Worm (Caenorhabditis elegans) whole organism, L2 larva: Measurements from ENCODE around the gene moc-1.

ENCODE experiments used
- C34F6.9 ChIP-seq: fragments of 150-350 bp; optimal IDR thresholded peaks from 2 replicates; lab custom pipeline; 2014; ENCODE audit warnings: missing biosample characterization, missing genetic modification characterization
- F13H6.1 ChIP-seq: sonication (generic microtip); optimal IDR thresholded peaks from 2 replicates; lab custom pipeline; 2016; ENCODE audit warnings: missing genetic modification characterization, missing compliant biosample characterization
- ZK546.5 ChIP-seq: sonication (generic microtip); optimal IDR thresholded peaks from 2 replicates; lab custom pipeline; 2017; ENCODE audit warnings: missing biosample characterization, missing genetic modification characterization
- aly-2 ChIP-seq: fragments of 150-350 bp; optimal IDR thresholded peaks from 2 replicates; lab custom pipeline; 2014; ENCODE audit warnings: missing biosample characterization, missing genetic modification characterization
- ama-1 ChIP-seq: fragments of 150-350 bp; optimal IDR thresholded peaks from 2 replicates; lab custom pipeline; 2018; ENCODE audit warnings: inconsistent platforms
- blmp-1 ChIP-seq: sonication (generic microtip); optimal IDR thresholded peaks from 2 replicates; lab custom pipeline; 2017; ENCODE audit warnings: missing genetic modification characterization, mild to moderate bottlenecking, missing compliant biosample characterization, antibody characterized with exemption, moderate library complexity; ENCODE audit not compliant: insufficient read depth
- ceh-16 ChIP-seq: fragments of 150-350 bp; optimal IDR thresholded peaks from 2 replicates; lab custom pipeline; 2014; ENCODE audit warnings: missing biosample characterization, missing genetic modification characterization
- ceh-82 ChIP-seq: fragments of 150-350 bp; optimal IDR thresholded peaks from 2 replicates; lab custom pipeline; 2014; ENCODE audit warnings: missing biosample characterization, missing genetic modification characterization
- crh-2 ChIP-seq: sonication (generic microtip); optimal IDR thresholded peaks from 2 replicates; lab custom pipeline; 2017; ENCODE audit warnings: missing biosample characterization, missing genetic modification characterization
- dmd-4 ChIP-seq: sonication (generic microtip); optimal IDR thresholded peaks from 2 replicates; lab custom pipeline; 2017; ENCODE audit warnings: missing biosample characterization, missing genetic modification characterization
- elt-1 ChIP-seq: fragments of 150-350 bp; optimal IDR thresholded peaks from 2 replicates; lab custom pipeline; 2014; ENCODE audit warnings: missing biosample characterization, missing genetic modification characterization
- fos-1 ChIP-seq: fragments of 150-350 bp; optimal IDR thresholded peaks from 2 replicates; lab custom pipeline; 2014; ENCODE audit warnings: missing biosample characterization, missing genetic modification characterization
- gmeb-1 ChIP-seq: fragments of 150-350 bp; optimal IDR thresholded peaks from 2 replicates; lab custom pipeline; 2014; ENCODE audit warnings: missing biosample characterization, missing genetic modification characterization
- lin-11 ChIP-seq: fragments of 150-350 bp; sonication (generic microtip); optimal IDR thresholded peaks from 2 replicates; lab custom pipeline; 2014; ENCODE audit warnings: missing biosample characterization, missing genetic modification characterization, inconsistent platforms, mixed read lengths
- lin-13 ChIP-seq: fragments of 150-350 bp; optimal IDR thresholded peaks from 2 replicates; lab custom pipeline; 2014; ENCODE audit warnings: missing biosample characterization, missing genetic modification reagents, missing genetic modification characterization
- lin-39 ChIP-seq: fragments of 150-350 bp; optimal IDR thresholded peaks from 2 replicates; lab custom pipeline; 2014; ENCODE audit warnings: missing biosample characterization, missing genetic modification reagents, missing genetic modification characterization
- lsy-2 ChIP-seq, 2 experiments: fragments of 150-350 bp in 1 of 2; sonication (generic microtip) in 1 of 2; optimal IDR thresholded peaks; 2 replicates each; lab custom pipeline; 2014 to 2017; ENCODE audit warnings: missing biosample characterization in 2 of 2, missing genetic modification characterization in 2 of 2
- mab-5 ChIP-seq: fragments of 150-350 bp; optimal IDR thresholded peaks from 2 replicates; lab custom pipeline; 2014; ENCODE audit warnings: missing biosample characterization, missing genetic modification characterization
- mbf-1 ChIP-seq: sonication (generic microtip); optimal IDR thresholded peaks from 2 replicates; lab custom pipeline; 2017; ENCODE audit warnings: missing biosample characterization, missing genetic modification characterization
- mdl-1 ChIP-seq, 2 experiments: fragments of 150-350 bp in 1 of 2; sonication (generic microtip) in 1 of 2; optimal IDR thresholded peaks; 2 replicates each; lab custom pipeline; 2017; ENCODE audit warnings: missing biosample characterization in 2 of 2, missing genetic modification characterization in 2 of 2
- nhr-10 ChIP-seq: sonication (generic microtip); optimal IDR thresholded peaks from 2 replicates; lab custom pipeline; 2017; ENCODE audit warnings: missing biosample characterization, missing genetic modification characterization
- nhr-11 ChIP-seq: fragments of 150-350 bp; optimal IDR thresholded peaks from 2 replicates; lab custom pipeline; 2014; ENCODE audit warnings: missing biosample characterization, missing genetic modification characterization
- nhr-129 ChIP-seq: fragments of 150-350 bp; optimal IDR thresholded peaks from 2 replicates; lab custom pipeline; 2014; ENCODE audit warnings: missing biosample characterization, missing genetic modification characterization
- nhr-21 ChIP-seq: fragments of 150-350 bp; optimal IDR thresholded peaks from 2 replicates; lab custom pipeline; 2014; ENCODE audit warnings: missing biosample characterization, missing genetic modification characterization
- nhr-23 ChIP-seq: fragments of 150-350 bp; optimal IDR thresholded peaks from 2 replicates; lab custom pipeline; 2014; ENCODE audit warnings: missing biosample characterization, missing genetic modification reagents, missing genetic modification characterization
- nhr-25 ChIP-seq: fragments of 150-350 bp; sonication (generic microtip); optimal IDR thresholded peaks from 3 replicates; lab custom pipeline; 2014; ENCODE audit warnings: missing biosample characterization, missing genetic modification characterization
- nhr-77 ChIP-seq: fragments of 150-350 bp; optimal IDR thresholded peaks from 2 replicates; lab custom pipeline; 2014; ENCODE audit warnings: missing biosample characterization, missing genetic modification characterization
- peb-1 ChIP-seq: fragments of 150-350 bp; optimal IDR thresholded peaks from 2 replicates; lab custom pipeline; 2014; ENCODE audit warnings: missing biosample characterization, missing genetic modification characterization
- sem-4 ChIP-seq: fragments of 150-350 bp; optimal IDR thresholded peaks from 2 replicates; lab custom pipeline; 2014; ENCODE audit warnings: missing biosample characterization, missing genetic modification reagents, missing genetic modification characterization
- skn-1 ChIP-seq: sonication (generic microtip); optimal IDR thresholded peaks from 2 replicates; lab custom pipeline; 2017; ENCODE audit warnings: missing biosample characterization, missing genetic modification characterization
- sma-3 ChIP-seq: sonication (generic microtip); optimal IDR thresholded peaks from 2 replicates; lab custom pipeline; 2016; ENCODE audit warnings: missing genetic modification reagents, missing genetic modification characterization, missing compliant biosample characterization
- sma-9 ChIP-seq, 2 experiments: fragments of 150-350 bp in 1 of 2; sonication (generic microtip) in 1 of 2; optimal IDR thresholded peaks; 2 replicates each; lab custom pipeline; 2014 to 2016; ENCODE audit warnings: missing genetic modification characterization in 2 of 2, mild to moderate bottlenecking in 1 of 2, missing biosample characterization in 1 of 2, missing compliant biosample characterization in 1 of 2, missing genetic modification reagents in 1 of 2, moderate library complexity in 1 of 2
- snpc-4 ChIP-seq: fragments of 150-350 bp; optimal IDR thresholded peaks from 2 replicates; lab custom pipeline; 2014; ENCODE audit warnings: missing biosample characterization, missing genetic modification characterization
- unc-55 ChIP-seq: fragments of 150-350 bp; sonication (generic microtip); optimal IDR thresholded peaks from 3 replicates; lab custom pipeline; 2014; ENCODE audit warnings: missing biosample characterization, missing genetic modification reagents, missing genetic modification characterization
- unc-62 ChIP-seq: fragments of 150-350 bp; optimal IDR thresholded peaks from 2 replicates; lab custom pipeline; 2014; ENCODE audit warnings: missing biosample characterization, missing genetic modification reagents, missing genetic modification characterization
- zag-1 ChIP-seq: fragments of 150-350 bp; optimal IDR thresholded peaks from 2 replicates; lab custom pipeline; 2014; ENCODE audit warnings: missing biosample characterization, missing genetic modification characterization
- ztf-11 ChIP-seq: sonication (generic microtip); optimal IDR thresholded peaks from 2 replicates; lab custom pipeline; 2017; ENCODE audit warnings: missing biosample characterization, missing genetic modification characterization
- ztf-4 ChIP-seq: fragments of 150-350 bp; optimal IDR thresholded peaks from 2 replicates; lab custom pipeline; 2014; ENCODE audit warnings: missing biosample characterization, missing genetic modification characterization

moc-1 gene

ce11 chrX:10167005-10167404 is 28.6 kb upstream of the moc-1 start, which contains the start of gene rnp-9:
Gene rnp-9, plus strand, starts transcription at chrX:10167305.
- TF ChIP-seq nhr-11 (tag; lab: Kevin White, UChicago) = no peak
- no peak for TF ChIP-seq F13H6.1
- TF ChIP-seq lin-13 (GFP tag; lab: Kevin White, UChicago) = no peak
- no peak for TF ChIP-seq skn-1 (tag; lab: Kevin White, UChicago)

- TF ChIP-seq nhr-10 (tag; lab: Kevin White, UChicago) (no peak), mdl-1 (tag; optimal IDR thresholded peaks at IDR 0.05; lab: Kevin White, UChicago) (no peak), ceh-82 (tag; lab: Kevin White, UChicago) (no peak), fos-1 (tag; lab: Kevin White, UChicago) (no peak), peb-1 (no peak), ztf-11 (tag; lab: Kevin White, UChicago) (no peak), aly-2 (tag; lab: Kevin White, UChicago) (no peak), ztf-4 (tag; lab: Kevin White, UChicago) (no peak), lsy-2 (tag; optimal IDR thresholded peaks at IDR 0.05; lab: Kevin White, UChicago) (no peak), nhr-77 (no peak)
- TF ChIP-seq, all 48 proteins: peak for 0
Observed at ce11 chrX:10163212-10163611, 24.8 kb upstream of the moc-1 start.

ce11 chrX:10162476-10162875 is 24.1 kb upstream of the moc-1 start:
- TF ChIP-seq gmeb-1 (tag; lab: Kevin White, UChicago) (no peak), aly-2 (tag; lab: Kevin White, UChicago) (no peak), ztf-11 (tag; lab: Kevin White, UChicago) (no peak), mab-5 (no peak), blmp-1 (tag; lab: Kevin White, UChicago) (no peak), C34F6.9 (no peak)
- TF ChIP-seq, all 48 proteins: peak for 0

- no peak for TF ChIP-seq zag-1 (tag; lab: Kevin White, UChicago)
- TF ChIP-seq nhr-129 (tag; lab: Kevin White, UChicago) = peak; percentile 10
- no peak for TF ChIP-seq nhr-11 (tag; lab: Kevin White, UChicago)
- no peak for TF ChIP-seq sem-4 (tag; lab: Kevin White, UChicago)
- TF ChIP-seq F13H6.1 = peak; percentile 8
- TF ChIP-seq sma-3 (GFP tag; lab: Kevin White, UChicago) = no peak
- TF ChIP-seq unc-62 (GFP tag; lab: Kevin White, UChicago) = no peak
- no peak for TF ChIP-seq mbf-1 (tag; lab: Kevin White, UChicago)
- peak; percentile 23 for TF ChIP-seq C34F6.9
- TF ChIP-seq ztf-11 (tag; lab: Kevin White, UChicago) = no peak
- TF ChIP-seq nhr-23 (tag; lab: Kevin White, UChicago) = no peak
- no peak for TF ChIP-seq aly-2 (tag; lab: Kevin White, UChicago)
Observed at ce11 chrX:10160097-10160677, 21.8 kb upstream of the moc-1 start, which contains the start of gene F09B9.4. Gene F09B9.4, plus strand, starts transcription at chrX:10160627.

- TF ChIP-seq C34F6.9 = peak; percentile 62
- TF ChIP-seq unc-55 (GFP tag; lab: Kevin White, UChicago) = peak; percentile 67
- no peak for TF ChIP-seq unc-62 (GFP tag; lab: Kevin White, UChicago)
- TF ChIP-seq lsy-2 (tag; optimal IDR thresholded peaks at IDR 0.05; lab: Kevin White, UChicago) = peak in 1 of 2 experiments; percentile 72
- TF ChIP-seq lin-13 (GFP tag; lab: Kevin White, UChicago) = peak; percentile 37
- no peak for TF ChIP-seq nhr-25 (tag; lab: Kevin White, UChicago)
- TF ChIP-seq lin-11 (tag; lab: Kevin White, UChicago) = no peak
- no peak for TF ChIP-seq blmp-1 (tag; lab: Kevin White, UChicago)
- TF ChIP-seq ceh-16 (tag; lab: Kevin White, UChicago) = peak; percentile 7
- TF ChIP-seq nhr-10 (tag; lab: Kevin White, UChicago) = no peak
- TF ChIP-seq ceh-82 (tag; lab: Kevin White, UChicago) = no peak
- peak; percentile 71 for TF ChIP-seq sma-9 (GFP tag; optimal IDR thresholded peaks at IDR 0.05; lab: Kevin White, UChicago)
- no peak for TF ChIP-seq sma-9 (tag; optimal IDR thresholded peaks at IDR 0.05; lab: Kevin White, UChicago)
- TF ChIP-seq fos-1 (tag; lab: Kevin White, UChicago) = peak; percentile 73
- TF ChIP-seq nhr-11 (tag; lab: Kevin White, UChicago) = no peak
- no peak for TF ChIP-seq peb-1
- TF ChIP-seq mab-5 = no peak
- TF ChIP-seq ama-1 (lab: Kevin White, UChicago) = no peak
- no peak for TF ChIP-seq elt-1 (tag; lab: Kevin White, UChicago)
- no peak for TF ChIP-seq dmd-4 (tag; lab: Kevin White, UChicago)
- TF ChIP-seq zag-1 (tag; lab: Kevin White, UChicago) = peak; percentile 59
- TF ChIP-seq nhr-129 (tag; lab: Kevin White, UChicago) = peak; percentile 87
- TF ChIP-seq sma-3 (GFP tag; lab: Kevin White, UChicago) = peak; percentile 55
- TF ChIP-seq gmeb-1 (tag; lab: Kevin White, UChicago) = no peak
- peak; percentile 98 for TF ChIP-seq crh-2 (tag; lab: Kevin White, UChicago)
- TF ChIP-seq snpc-4 = no peak
- TF ChIP-seq ztf-11 (tag; lab: Kevin White, UChicago) = no peak
- TF ChIP-seq mdl-1 (tag; optimal IDR thresholded peaks at IDR 0.05; lab: Kevin White, UChicago) = peak; percentile 9 to 40
- peak; percentile 67 for TF ChIP-seq sem-4 (tag; lab: Kevin White, UChicago)
- TF ChIP-seq lin-39 = no peak
- peak; percentile 72 for TF ChIP-seq nhr-21 (tag; lab: Kevin White, UChicago)
- TF ChIP-seq aly-2 (tag; lab: Kevin White, UChicago) = no peak
- no peak for TF ChIP-seq ZK546.5
- TF ChIP-seq F13H6.1 = peak; percentile 51
Observed at ce11 chrX:10158716-10159115, 20.3 kb upstream of the moc-1 start, which contains the start of gene erd-2.1. Gene erd-2.1, minus strand, starts transcription at chrX:10158829.
